Fruit fly (Drosophila melanogaster): ENCODE data around the gene fbp.

fbp gene

DNA sequence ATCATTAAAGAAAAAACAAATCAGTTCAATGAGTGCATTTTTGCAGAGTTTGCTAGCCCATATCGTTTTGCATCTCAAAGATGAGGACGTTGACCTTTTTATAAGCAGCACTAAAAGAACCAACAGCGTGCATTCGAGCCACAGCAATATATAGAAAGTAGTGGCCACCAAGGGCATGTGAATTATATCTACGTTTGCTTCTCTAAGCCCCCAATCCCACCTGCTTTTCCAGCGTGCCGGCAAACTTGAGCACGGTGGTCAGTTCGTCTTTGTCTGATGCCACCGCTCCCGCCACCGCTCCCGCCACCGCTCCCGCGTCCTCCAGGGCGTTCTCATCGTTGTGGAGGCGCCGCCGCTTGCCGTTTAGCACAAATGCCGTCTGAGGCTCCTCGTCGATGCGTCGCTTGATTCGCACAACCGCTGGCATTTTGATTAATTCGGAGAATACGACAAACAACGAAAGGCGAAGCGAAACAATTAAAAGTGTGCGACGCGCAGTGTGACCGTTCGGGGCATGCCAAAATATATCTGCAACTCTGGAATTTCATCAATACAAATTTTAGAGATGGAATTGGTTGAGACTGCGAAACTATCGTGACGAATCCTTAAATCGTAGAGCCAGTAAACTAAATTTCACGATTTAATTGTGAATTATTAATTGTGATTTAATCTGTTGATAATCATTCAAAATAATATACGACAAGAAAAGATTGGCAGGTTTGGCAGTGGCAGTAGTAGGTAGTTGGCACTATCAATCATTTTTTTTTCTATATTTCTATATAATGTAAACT lies 31.6 kb upstream of the fbp start (continued):
- peak; percentile 71 for TF ChIP-seq Doc3 (GFP tag; IDR thresholded peaks at IDR 0.05; ENCODE audit: partially characterized antibody)
- TF ChIP-seq CG14965 (GFP tag; optimal IDR thresholded peaks at IDR 0.05; ENCODE audit: borderline replicate concordance): no peak
- no peak for TF ChIP-seq gsb (GFP tag; IDR thresholded peaks at IDR 0.05)
- TF ChIP-seq gcm2 (GFP tag; optimal IDR thresholded peaks at IDR 0.05): no peak
- no peak for TF ChIP-seq TFAM (GFP tag; optimal IDR thresholded peaks at IDR 0.05)

DNA sequence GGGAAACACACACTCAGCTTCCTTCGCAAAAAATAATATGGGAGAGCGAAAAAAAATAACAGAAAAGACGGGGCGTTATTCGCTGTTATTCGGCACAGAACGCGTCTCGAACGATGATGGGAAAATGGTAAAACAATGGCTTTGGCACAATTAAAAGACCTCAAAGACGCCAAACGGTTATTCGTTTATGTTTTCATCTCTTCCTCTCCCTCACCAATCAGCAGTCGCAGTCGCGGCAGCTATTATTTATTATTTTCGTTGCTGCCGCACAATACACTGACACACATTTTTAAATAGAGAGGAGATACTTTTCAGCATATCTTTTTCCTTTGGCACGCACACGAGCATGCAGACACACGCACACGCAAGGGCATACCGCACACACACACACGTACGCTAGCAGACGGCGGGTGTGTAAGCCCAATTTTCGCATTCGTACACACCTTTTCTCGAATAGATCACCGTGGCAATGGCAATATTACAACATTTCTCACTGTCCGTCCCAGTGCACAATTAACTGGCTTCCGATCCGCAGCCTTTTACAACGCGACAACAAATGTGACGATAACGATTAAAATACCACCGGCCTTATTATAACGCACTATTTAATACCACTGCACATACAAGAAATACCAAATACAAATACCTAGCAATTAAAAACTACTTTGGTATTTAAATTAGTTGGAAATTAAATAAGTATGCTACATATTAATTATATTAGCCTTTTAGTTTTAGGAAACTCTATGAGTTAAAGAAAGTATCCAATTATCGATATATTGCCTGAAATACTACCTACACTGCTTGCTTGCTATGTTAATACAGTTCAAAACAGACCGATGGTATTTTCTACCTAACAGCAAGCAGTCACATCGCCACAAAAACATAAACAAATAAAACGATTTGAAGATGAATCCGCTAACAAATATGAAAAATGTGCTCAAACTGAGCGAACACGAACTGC lies 27.7 kb upstream of the fbp start, which contains the start of the genes CdGAPr and CG10466:
Gene CdGAPr (minus strand): TSS at position 562 of the 961 bp plus-strand sequence.
Gene CG10466 (plus strand): TSS at position 784 of the 961 bp plus-strand sequence.
- TF ChIP-seq ftz-f1 (GFP tag; optimal IDR thresholded peaks at IDR 0.05): peak; percentile 60
- TF ChIP-seq btn (GFP tag; optimal IDR thresholded peaks at IDR 0.05): no peak
- TF ChIP-seq Dip3 (GFP tag; optimal IDR thresholded peaks at IDR 0.05): no peak
- no peak for TF ChIP-seq GATAe (GFP tag; conservative IDR thresholded peaks at IDR 0.05)
- no peak for TF ChIP-seq CG7556 (GFP tag; optimal IDR thresholded peaks at IDR 0.05)
- TF ChIP-seq CG10654 (GFP tag; optimal IDR thresholded peaks at IDR 0.05): no peak
- TF ChIP-seq knrl (GFP tag; IDR thresholded peaks at IDR 0.05; ENCODE audit: partially characterized antibody): peak; percentile 35; the same call in 2 of the 3 replicates
- TF ChIP-seq dpn (GFP tag; optimal IDR thresholded peaks at IDR 0.05): no peak
- TF ChIP-seq NC2β (GFP tag; optimal IDR thresholded peaks at IDR 0.05): no peak
- peak; percentile 15 for TF ChIP-seq run (tag; optimal IDR thresholded peaks at IDR 0.05)
- TF ChIP-seq CG9876 (GFP tag; optimal IDR thresholded peaks at IDR 0.05): no peak
- no peak for TF ChIP-seq hbn (GFP tag; IDR thresholded peaks at IDR 0.05; ENCODE audit: partially characterized antibody)
- TF ChIP-seq klu (GFP tag; IDR thresholded peaks at IDR 0.05): no peak
- TF ChIP-seq Xbp1 (GFP tag; optimal IDR thresholded peaks at IDR 0.05): no peak
- TF ChIP-seq Nf-YA (GFP tag; IDR thresholded peaks at IDR 0.05): no peak
- TF ChIP-seq esg (GFP tag; conservative IDR thresholded peaks at IDR 0.05): no peak
- no peak for TF ChIP-seq CG6683 (GFP tag; optimal IDR thresholded peaks at IDR 0.05)
- no peak for TF ChIP-seq CG1233 (GFP tag; optimal IDR thresholded peaks at IDR 0.05)
- no peak for TF ChIP-seq hkb (optimal IDR thresholded peaks at IDR 0.05)
- peak; percentile 44; the same call in 1 of the 2 replicates for TF ChIP-seq hkb (GFP tag; IDR thresholded peaks at IDR 0.05)
- TF ChIP-seq Trl (optimal IDR thresholded peaks at IDR 0.05): peak in 1 of 2 experiments; percentile 19
- no peak for TF ChIP-seq Trl (GFP tag; optimal IDR thresholded peaks at IDR 0.05)
- TF ChIP-seq twi (tag; optimal IDR thresholded peaks at IDR 0.05): no peak
- TF ChIP-seq row (GFP tag; IDR thresholded peaks at IDR 0.05): no peak
- no peak for TF ChIP-seq CG1529 (GFP tag; optimal IDR thresholded peaks at IDR 0.05)
- peak; percentile 38; the same call in 1 of the 3 replicates for TF ChIP-seq HLH4C (GFP tag; IDR thresholded peaks at IDR 0.05; ENCODE audit: partially characterized antibody)
- no peak for TF ChIP-seq Oli (tag; optimal IDR thresholded peaks at IDR 0.05)
- TF ChIP-seq Bgb (GFP tag; IDR thresholded peaks at IDR 0.05; ENCODE audit: partially characterized antibody): no peak; the same call in 1 of the 2 replicates
- peak; percentile 71 for TF ChIP-seq Med (GFP tag)
- no peak for TF ChIP-seq ap (GFP tag; IDR thresholded peaks at IDR 0.05)
- TF ChIP-seq CG4854 (GFP tag; optimal IDR thresholded peaks at IDR 0.05): no peak
- TF ChIP-seq disco-r (GFP tag; optimal IDR thresholded peaks at IDR 0.05): no peak
- TF ChIP-seq CG7271 (tag; optimal IDR thresholded peaks at IDR 0.05): peak; percentile 62
- peak; percentile 55 for TF ChIP-seq Sry-δ (GFP tag; optimal IDR thresholded peaks at IDR 0.05)
- TF ChIP-seq eyg (GFP tag; optimal IDR thresholded peaks at IDR 0.05): no peak
- no peak for TF ChIP-seq CG17802 (tag; optimal IDR thresholded peaks at IDR 0.05)
- peak; percentile 26 for TF ChIP-seq CG12071 (GFP tag; optimal IDR thresholded peaks at IDR 0.05)
- peak in 1 of 2 experiments; percentile 71 for TF ChIP-seq eve (GFP tag; optimal IDR thresholded peaks at IDR 0.05)
- TF ChIP-seq stc (GFP tag; IDR thresholded peaks at IDR 0.05): no peak
- no peak for TF ChIP-seq CG7357 (GFP tag; IDR thresholded peaks at IDR 0.05)
- TF ChIP-seq CG8765 (GFP tag; IDR thresholded peaks at IDR 0.05): no peak
- TF ChIP-seq CG4360 (GFP tag; IDR thresholded peaks at IDR 0.05): no peak
